Fruit fly (Drosophila melanogaster) whole organism, wandering third instar larva: ENCODE measurements around the gene boi.
A peak's percentile ranks its signal among the peaks of the same experiment; 100 is the strongest.

Experiments
- Abd-B ChIP-seq: fragments of >200 bp; optimal IDR thresholded peaks from 2 replicates; lab custom pipeline; 2017; ENCODE audit warnings: missing biosample characterization, missing genetic modification characterization
- CG32264 ChIP-seq: fragments of 200-800 bp; sonication (Bioruptor generic); optimal IDR thresholded peaks from 2 replicates; lab custom pipeline; 2016; ENCODE audit warnings: missing biosample characterization, missing genetic modification characterization
- CG9705 ChIP-seq: fragments of 200-800 bp; sonication (Bioruptor generic); optimal IDR thresholded peaks from 2 replicates; lab custom pipeline; 2018; ENCODE audit warnings: missing biosample characterization, mild to moderate bottlenecking, missing genetic modification characterization
- CrebA ChIP-seq: fragments of 200-800 bp; sonication (Bioruptor generic); optimal IDR thresholded peaks from 2 replicates; lab custom pipeline; 2016; ENCODE audit warnings: missing biosample characterization, mild to moderate bottlenecking, missing genetic modification characterization, borderline replicate concordance
- Dfd ChIP-seq: fragments of >200 bp; optimal IDR thresholded peaks from 2 replicates; lab custom pipeline; 2017; ENCODE audit warnings: missing biosample characterization, missing genetic modification characterization
- Dif ChIP-seq: fragments of 200-275, 200-300 bp; sonication (Bioruptor generic); optimal IDR thresholded peaks from 2 replicates; lab custom pipeline; 2018; ENCODE audit warnings: missing biosample characterization, missing genetic modification characterization; ENCODE audit not compliant: partially characterized antibody
- GATAd ChIP-seq: sonication (Bioruptor generic); optimal IDR thresholded peaks from 2 replicates; lab custom pipeline; 2016; ENCODE audit warnings: missing biosample characterization, missing genetic modification characterization
- HLH106 ChIP-seq: fragments of 200-800 bp; optimal IDR thresholded peaks from 3 replicates; lab custom pipeline; 2019; ENCODE audit warnings: missing biosample characterization, mild to moderate bottlenecking, missing genetic modification characterization, moderate library complexity
- Hnf4 ChIP-seq: fragments of 200-800 bp; sonication (Bioruptor generic); optimal IDR thresholded peaks from 2 replicates; lab custom pipeline; 2016; ENCODE audit warnings: missing biosample characterization, mild to moderate bottlenecking, missing genetic modification characterization
- Hr78 ChIP-seq: fragments of >200 bp; optimal IDR thresholded peaks from 2 replicates; lab custom pipeline; 2017; ENCODE audit warnings: missing biosample characterization, missing genetic modification characterization
- Hr83 ChIP-seq: fragments of 200-300 bp; sonication (Bioruptor generic); optimal IDR thresholded peaks from 2 replicates; lab custom pipeline; 2016; ENCODE audit warnings: missing biosample characterization, mild to moderate bottlenecking, missing genetic modification characterization, moderate library complexity; ENCODE audit not compliant: poor library complexity, severe bottlenecking
- Jra ChIP-seq: sonication (Bioruptor generic); optimal IDR thresholded peaks from 2 replicates; lab custom pipeline; 2016; ENCODE audit warnings: missing biosample characterization, missing genetic modification characterization
- Mio ChIP-seq: sonication (Bioruptor generic); optimal IDR thresholded peaks from 2 replicates; lab custom pipeline; 2016; ENCODE audit warnings: missing biosample characterization, missing genetic modification characterization
- Myc ChIP-seq: fragments of >200 bp; optimal IDR thresholded peaks from 2 replicates; lab custom pipeline; 2017
- N ChIP-seq: fragments of >200 bp; optimal IDR thresholded peaks from 2 replicates; lab custom pipeline; 2018; ENCODE audit warnings: missing biosample characterization, missing external identifiers, missing genetic modification characterization
- OdsH ChIP-seq: fragments of 200-800 bp; sonication (Bioruptor generic); optimal IDR thresholded peaks from 2 replicates; lab custom pipeline; 2016; ENCODE audit warnings: missing biosample characterization, mild to moderate bottlenecking, missing genetic modification characterization
- Rel ChIP-seq, 2 experiments: fragments of 200-800 bp; sonication (Bioruptor generic) in 1 of 2; optimal IDR thresholded peaks; 2 replicates in 1 of 2; 3 replicates in 1 of 2; lab custom pipeline; 2016 to 2019; ENCODE audit warnings: mild to moderate bottlenecking in 2 of 2, missing biosample characterization in 2 of 2, missing genetic modification characterization in 2 of 2, moderate library complexity in 1 of 2
- Sp1 ChIP-seq: fragments of 200-800 bp; sonication (Bioruptor generic); optimal IDR thresholded peaks from 3 replicates; lab custom pipeline; 2019; ENCODE audit warnings: missing biosample characterization, mild to moderate bottlenecking, missing genetic modification characterization, moderate library complexity
- Vsx2 ChIP-seq: fragments of 200-300, 225-300 bp; sonication (Bioruptor generic); optimal IDR thresholded peaks from 2 replicates; lab custom pipeline; 2018; ENCODE audit warnings: missing biosample characterization, missing genetic modification characterization; ENCODE audit not compliant: partially characterized antibody
- br ChIP-seq: fragments of 200-800 bp; sonication (Bioruptor generic); optimal IDR thresholded peaks from 2 replicates; lab custom pipeline; 2016; ENCODE audit warnings: missing biosample characterization, missing genetic modification characterization
- brk ChIP-seq: fragments of 200-800 bp; sonication (Bioruptor generic); optimal IDR thresholded peaks from 2 replicates; lab custom pipeline; 2016; ENCODE audit warnings: missing biosample characterization, mild to moderate bottlenecking, missing genetic modification characterization
- dl ChIP-seq, 2 experiments: fragments of 175-275, 200-275 bp in 1 of 2; fragments of 200-275 bp in 1 of 2; sonication (Bioruptor generic); optimal IDR thresholded peaks; lab custom pipeline; 2018; ENCODE audit warnings: mild to moderate bottlenecking in 2 of 2, missing biosample characterization in 2 of 2, missing genetic modification characterization in 2 of 2, moderate library complexity in 2 of 2; ENCODE audit not compliant: partially characterized antibody in 2 of 2, insufficient read depth in 1 of 2
- dmrt93B ChIP-seq: fragments of 200-800 bp; sonication (Bioruptor generic); optimal IDR thresholded peaks from 2 replicates; lab custom pipeline; 2018; ENCODE audit warnings: missing biosample characterization, mild to moderate bottlenecking, missing genetic modification characterization
- dsf ChIP-seq: sonication (Bioruptor generic); optimal IDR thresholded peaks from 2 replicates; lab custom pipeline; 2016; ENCODE audit warnings: missing biosample characterization, missing genetic modification characterization, borderline replicate concordance
- ey ChIP-seq: fragments of 200-800 bp; sonication (Bioruptor generic); optimal IDR thresholded peaks from 2 replicates; lab custom pipeline; 2016; ENCODE audit warnings: missing biosample characterization, missing genetic modification characterization
- foxo ChIP-seq, 2 experiments: fragments of 200-800 bp; sonication (Bioruptor generic); optimal IDR thresholded peaks; 2 replicates in 1 of 2; 3 replicates in 1 of 2; lab custom pipeline; 2016 to 2017; ENCODE audit warnings: missing biosample characterization in 2 of 2, missing genetic modification characterization in 2 of 2
- fru ChIP-seq: fragments of 200-800 bp; sonication (Bioruptor generic); optimal IDR thresholded peaks from 3 replicates; lab custom pipeline; 2016; ENCODE audit warnings: missing biosample characterization, mild to moderate bottlenecking, missing genetic modification characterization
- h ChIP-seq: fragments of 200-800 bp; sonication (Bioruptor generic); optimal IDR thresholded peaks from 3 replicates; lab custom pipeline; 2016; ENCODE audit warnings: missing biosample characterization, mild to moderate bottlenecking, missing genetic modification characterization
- jim ChIP-seq: fragments of 175-275, 200-325 bp; sonication (Bioruptor generic); optimal IDR thresholded peaks from 2 replicates; lab custom pipeline; 2016; ENCODE audit warnings: missing biosample characterization, mild to moderate bottlenecking, missing genetic modification characterization
- lola ChIP-seq: fragments of >200 bp; optimal IDR thresholded peaks from 2 replicates; lab custom pipeline; 2017; ENCODE audit warnings: missing biosample characterization, missing genetic modification characterization
- pan ChIP-seq: fragments of >200 bp; optimal IDR thresholded peaks from 2 replicates; lab custom pipeline; 2017
- psq ChIP-seq: fragments of 200-800 bp; sonication (Bioruptor generic); optimal IDR thresholded peaks from 3 replicates; lab custom pipeline; 2017; ENCODE audit warnings: missing biosample characterization, mild to moderate bottlenecking, missing genetic modification characterization, moderate library complexity
- rgr ChIP-seq: fragments of 200-800 bp; sonication (Bioruptor generic); optimal IDR thresholded peaks from 3 replicates; lab custom pipeline; 2016; ENCODE audit warnings: missing biosample characterization, mild to moderate bottlenecking, missing genetic modification characterization
- sage ChIP-seq: fragments of 200-800 bp; sonication (Bioruptor generic); optimal IDR thresholded peaks from 2 replicates; lab custom pipeline; 2016; ENCODE audit warnings: missing biosample characterization, mild to moderate bottlenecking, missing genetic modification characterization
- sv ChIP-seq: fragments of 200-800 bp; sonication (Bioruptor generic); optimal IDR thresholded peaks from 3 replicates; lab custom pipeline; 2016; ENCODE audit warnings: missing biosample characterization, missing genetic modification characterization
- tai ChIP-seq: sonication (Bioruptor generic); optimal IDR thresholded peaks from 2 replicates; lab custom pipeline; 2016; ENCODE audit warnings: missing biosample characterization, missing genetic modification characterization
- usp ChIP-seq: fragments of >200 bp; optimal IDR thresholded peaks from 2 replicates; lab custom pipeline; 2017; ENCODE audit warnings: missing biosample characterization, missing genetic modification characterization
- woc ChIP-seq: sonication (Bioruptor generic); optimal IDR thresholded peaks from 2 replicates; lab custom pipeline; 2016; ENCODE audit warnings: missing biosample characterization, mild to moderate bottlenecking, missing genetic modification characterization

Gene boi

DNA sequence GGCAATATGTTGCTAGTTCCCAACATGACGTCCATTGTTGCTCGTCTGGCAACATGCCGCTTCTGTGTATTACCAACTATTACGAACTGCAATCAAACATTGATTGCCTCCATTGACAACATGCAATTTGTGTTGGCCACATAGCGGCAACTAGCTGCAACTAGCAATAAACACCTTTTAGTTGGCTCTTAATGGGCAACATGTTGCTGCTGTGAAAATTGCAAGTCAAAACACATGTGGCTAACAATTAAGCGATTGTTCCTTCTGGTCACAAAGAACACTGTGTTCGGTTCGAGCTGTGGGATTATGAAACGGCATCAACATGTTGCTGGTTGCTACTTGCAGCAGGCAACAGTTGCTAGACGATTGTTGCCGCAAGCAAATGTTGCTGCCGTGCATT is 16.1 kb downstream of the boi start:
- TF ChIP-seq pan (lab: Kevin White, UChicago) (no peak), sage (GFP tag; lab: Kevin White, UChicago) (no peak), brk (GFP tag; lab: Kevin White, UChicago) (no peak), tai (GFP tag; lab: Kevin White, UChicago) (no peak), fru (GFP tag; lab: Kevin White, UChicago) (no peak), Hr83 (no peak), jim (GFP tag; lab: Kevin White, UChicago) (no peak), dsf (GFP tag; lab: Kevin White, UChicago) (no peak), sv (no peak), Jra (GFP tag; lab: Kevin White, UChicago) (no peak), dl (GFP tag; optimal IDR thresholded peaks at IDR 0.05; lab: Kevin White, UChicago; ENCODE audit: insufficient read depth in 1 of 2, partially characterized antibody in 2 of 2) (no peak), Dfd (GFP tag; lab: Kevin White, UChicago) (no peak), ey (GFP tag; lab: Kevin White, UChicago) (no peak), Vsx2 (GFP tag; lab: Kevin White, UChicago) (no peak)

DNA sequence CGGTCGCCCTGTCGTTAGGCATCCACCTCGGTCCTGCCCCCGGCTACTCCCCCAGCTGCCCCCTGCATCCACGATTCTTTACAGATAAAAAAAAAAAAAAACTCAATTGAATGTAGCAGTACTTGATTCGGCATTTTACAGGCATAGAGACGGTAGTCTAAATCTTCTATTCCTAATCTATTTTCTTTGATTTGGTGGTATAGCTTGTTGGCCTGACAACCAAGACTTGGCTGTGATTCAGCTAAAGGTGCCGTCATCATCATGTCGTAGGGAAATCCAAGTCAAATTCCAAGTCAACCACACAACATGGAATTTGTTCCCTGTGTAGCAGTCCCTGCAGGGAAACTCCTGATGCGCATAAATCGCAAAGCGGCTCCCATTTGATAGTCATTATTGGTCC is 17.1 kb downstream of the boi start:
- TF ChIP-seq woc (GFP tag; lab: Kevin White, UChicago) = peak; percentile 85
- TF ChIP-seq Vsx2 (GFP tag; lab: Kevin White, UChicago) = no peak
- TF ChIP-seq Sp1 (GFP tag; lab: Kevin White, UChicago) = peak; percentile 83
- peak; percentile 87 for TF ChIP-seq HLH106 (tag; lab: Kevin White, UChicago)
- no peak for TF ChIP-seq Rel (GFP tag; optimal IDR thresholded peaks at IDR 0.05; lab: Kevin White, UChicago)
- no peak for TF ChIP-seq Rel (tag; optimal IDR thresholded peaks at IDR 0.05; lab: Kevin White, UChicago)
- TF ChIP-seq Hnf4 (GFP tag; lab: Kevin White, UChicago) = no peak
- TF ChIP-seq brk (GFP tag; lab: Kevin White, UChicago) = no peak
- TF ChIP-seq foxo (GFP tag; optimal IDR thresholded peaks at IDR 0.05; lab: Kevin White, UChicago) = peak in 1 of 2 experiments; percentile 80
- peak; percentile 78 for TF ChIP-seq ey (GFP tag; lab: Kevin White, UChicago)
- TF ChIP-seq dmrt93B (GFP tag; lab: Kevin White, UChicago) = peak; percentile 73
- TF ChIP-seq sage (GFP tag; lab: Kevin White, UChicago) = no peak
- no peak for TF ChIP-seq pan (lab: Kevin White, UChicago)
- TF ChIP-seq psq (GFP tag; lab: Kevin White, UChicago) = peak; percentile 64
- TF ChIP-seq Dif (GFP tag; lab: Kevin White, UChicago) = no peak
- TF ChIP-seq Myc (lab: Kevin White, UChicago) = no peak
- TF ChIP-seq CG9705 (GFP tag; lab: Kevin White, UChicago) = peak; percentile 68
- TF ChIP-seq Mio = no peak
- no peak for TF ChIP-seq CG32264 (GFP tag; lab: Kevin White, UChicago)
- no peak for TF ChIP-seq tai (GFP tag; lab: Kevin White, UChicago)
- TF ChIP-seq GATAd (GFP tag; lab: Kevin White, UChicago) = no peak
- no peak for TF ChIP-seq N (GFP tag; lab: Kevin White, UChicago)
- no peak for TF ChIP-seq Jra (GFP tag; lab: Kevin White, UChicago)
- no peak for TF ChIP-seq Dfd (GFP tag; lab: Kevin White, UChicago)
- TF ChIP-seq br (GFP tag; lab: Kevin White, UChicago) = peak; percentile 75
- no peak for TF ChIP-seq usp (GFP tag; lab: Kevin White, UChicago)
- TF ChIP-seq Hr83 = no peak
- TF ChIP-seq sv = no peak
- TF ChIP-seq OdsH (GFP tag; lab: Kevin White, UChicago) = peak; percentile 69
- no peak for TF ChIP-seq lola (GFP tag; lab: Kevin White, UChicago)
- TF ChIP-seq jim (GFP tag; lab: Kevin White, UChicago) = no peak
- no peak for TF ChIP-seq CrebA (GFP tag; lab: Kevin White, UChicago)
- peak; percentile 78 for TF ChIP-seq h (GFP tag; lab: Kevin White, UChicago)
- no peak for TF ChIP-seq Abd-B (GFP tag; lab: Kevin White, UChicago)
- TF ChIP-seq Hr78 (GFP tag; lab: Kevin White, UChicago) = no peak
- peak; percentile 68 for TF ChIP-seq rgr
- TF ChIP-seq dl (GFP tag; optimal IDR thresholded peaks at IDR 0.05; lab: Kevin White, UChicago; ENCODE audit: insufficient read depth in 1 of 2, partially characterized antibody in 2 of 2) = no peak
- no peak for TF ChIP-seq dsf (GFP tag; lab: Kevin White, UChicago)
- TF ChIP-seq fru (GFP tag; lab: Kevin White, UChicago) = peak; percentile 76
